Fruit fly (Drosophila melanogaster): ENCODE results near the gene pll.

Gene pll

DNA sequence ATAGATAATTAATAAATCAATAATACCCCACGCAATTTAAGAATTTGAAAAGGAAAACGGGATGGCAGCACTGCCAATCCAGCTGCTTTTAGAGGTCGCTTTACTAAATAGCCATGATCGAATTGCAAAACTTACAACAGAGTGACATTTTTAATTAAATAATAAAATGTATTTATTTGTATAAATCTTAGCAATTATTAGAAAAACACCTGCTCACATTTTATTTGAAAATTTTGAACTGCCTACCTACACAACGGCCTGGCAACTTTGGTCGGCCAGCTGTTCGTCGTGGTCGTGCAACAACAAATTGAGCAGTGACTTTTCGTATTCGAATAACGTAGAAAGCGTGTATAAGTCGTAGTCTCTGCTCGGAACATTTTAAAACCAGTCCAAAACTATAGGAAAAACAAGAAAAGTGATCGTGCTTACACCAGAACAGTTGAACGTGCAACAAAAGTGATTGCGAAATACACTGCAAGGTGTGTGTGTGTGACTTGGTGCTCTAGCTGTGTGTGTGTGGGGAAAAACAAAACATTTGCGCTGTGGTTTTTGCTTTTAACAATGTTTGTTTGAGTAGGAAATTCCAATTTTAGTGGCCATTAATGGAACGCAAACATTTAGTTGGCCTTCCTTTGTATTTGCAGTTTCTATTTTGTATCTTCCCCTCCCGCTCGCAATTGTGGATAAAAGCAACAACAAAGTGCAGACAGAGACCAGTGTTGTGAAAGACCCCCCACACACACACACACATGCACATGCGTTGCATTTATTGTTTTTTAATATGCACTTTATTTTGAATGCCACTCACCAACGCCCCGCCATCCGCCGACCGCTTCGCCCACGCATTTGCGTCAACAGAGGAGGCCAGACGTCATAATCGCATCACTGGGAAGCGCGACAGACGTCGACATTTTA, 21.8 kb upstream of the pll start, which contains the start of gene CG5938 (continued):
- TF ChIP-seq dysf (GFP tag; IDR thresholded peaks at IDR 0.05) (no peak), chm (GFP tag; IDR thresholded peaks at IDR 0.05) (no peak), CkIIα-i1 (GFP tag; IDR thresholded peaks at IDR 0.05) (no peak), z (GFP tag; IDR thresholded peaks at IDR 0.05) (no peak), Tbp (GFP tag; optimal IDR thresholded peaks at IDR 0.05) (no peak), CG1024 (GFP tag; IDR thresholded peaks at IDR 0.05) (no peak), dm (GFP tag; optimal IDR thresholded peaks at IDR 0.05) (no peak), so (GFP tag; IDR thresholded peaks at IDR 0.05) (0 out of 3 replicates have a peak, but pooled peaks have one; percentile 31), cad (GFP tag; optimal IDR thresholded peaks at IDR 0.05) (no peak), lilli (GFP tag; optimal IDR thresholded peaks at IDR 0.05) (peak; percentile 27), BEAF-32 (GFP tag; optimal IDR thresholded peaks at IDR 0.05) (peak; percentile 25), fd102C (GFP tag; optimal IDR thresholded peaks at IDR 0.05) (no peak), tap (tag; optimal IDR thresholded peaks at IDR 0.05) (peak; percentile 40), Dip3 (GFP tag; optimal IDR thresholded peaks at IDR 0.05) (no peak), pho (GFP tag; optimal IDR thresholded peaks at IDR 0.05) (no peak), CG3163 (GFP tag; optimal IDR thresholded peaks at IDR 0.05) (no peak), ase (GFP tag; IDR thresholded peaks at IDR 0.05) (no peak), Nf-YB (GFP tag; optimal IDR thresholded peaks at IDR 0.05) (no peak), CG7271 (tag; optimal IDR thresholded peaks at IDR 0.05) (no peak), CG1529 (GFP tag; optimal IDR thresholded peaks at IDR 0.05) (no peak), esg (GFP tag; conservative IDR thresholded peaks at IDR 0.05) (0 out of 2 replicates have a peak, but pooled peaks have one; percentile 23), twi (tag; optimal IDR thresholded peaks at IDR 0.05) (peak; percentile 17), CG13624 (GFP tag; optimal IDR thresholded peaks at IDR 0.05) (no peak), slbo (GFP tag; IDR thresholded peaks at IDR 0.05) (peak; percentile 32; the same call in 1 of the 2 replicates), her (GFP tag; optimal IDR thresholded peaks at IDR 0.05) (no peak), Abd-B (GFP tag; optimal IDR thresholded peaks at IDR 0.05) (peak; percentile 25), CG34422 (GFP tag; IDR thresholded peaks at IDR 0.05) (peak; percentile 30; the same call in 1 of the 3 replicates), CG15073 (GFP tag; optimal IDR thresholded peaks at IDR 0.05) (no peak), CG13894 (tag; optimal IDR thresholded peaks at IDR 0.05) (peak; percentile 13), CG7839 (tag; optimal IDR thresholded peaks at IDR 0.05) (peak; percentile 18), CG12104 (GFP tag; optimal IDR thresholded peaks at IDR 0.05) (no peak), al (GFP tag; IDR thresholded peaks at IDR 0.05) (no peak), ham (GFP tag; IDR thresholded peaks at IDR 0.05) (no peak), CG6254 (GFP tag; optimal IDR thresholded peaks at IDR 0.05) (no peak), Drgx (GFP tag; IDR thresholded peaks at IDR 0.05) (peak; percentile 59; the same call in 1 of the 2 replicates), p53 (GFP tag; optimal IDR thresholded peaks at IDR 0.05) (no peak), CG2889 (GFP tag; IDR thresholded peaks at IDR 0.05) (no peak), rib (GFP tag; IDR thresholded peaks at IDR 0.05) (no peak), Antp (GFP tag; optimal IDR thresholded peaks at IDR 0.05) (no peak), zfh2 (GFP tag; optimal IDR thresholded peaks at IDR 0.05) (no peak), CG9932 (GFP tag; IDR thresholded peaks at IDR 0.05) (peak; percentile 26; the same call in 1 of the 2 replicates), ro (GFP tag; IDR thresholded peaks at IDR 0.05) (no peak), CG8281 (tag; optimal IDR thresholded peaks at IDR 0.05) (no peak), CG31388 (GFP tag; optimal IDR thresholded peaks at IDR 0.05) (no peak), CG8765 (GFP tag; IDR thresholded peaks at IDR 0.05) (no peak), Hr39 (optimal IDR thresholded peaks at IDR 0.05) (no peak), CG17829 (tag; optimal IDR thresholded peaks at IDR 0.05) (peak; percentile 56), onecut (GFP tag; IDR thresholded peaks at IDR 0.05) (peak; percentile 73), Bdp1 (GFP tag; optimal IDR thresholded peaks at IDR 0.05) (no peak), chn (GFP tag; optimal IDR thresholded peaks at IDR 0.05) (no peak), gt (GFP tag; IDR thresholded peaks at IDR 0.05) (no peak)

Data from whole organism, embryonic.